Worm (Caenorhabditis elegans) whole organism, mixed stage, embryonic: ENCODE measurements around the gene C16C4.17.

Source experiments
- M03D4.4 ChIP-seq: sonication (generic microtip); optimal IDR thresholded peaks from 2 replicates; lab custom pipeline; 2017; ENCODE audit warnings: mild to moderate bottlenecking, missing genetic modification characterization, missing compliant biosample characterization
- ces-1 ChIP-seq: fragments of 150-350 bp; optimal IDR thresholded peaks from 2 replicates; lab custom pipeline; 2014; ENCODE audit warnings: missing biosample characterization, missing genetic modification reagents, missing genetic modification characterization
- elt-3 ChIP-seq: fragments of 150-350 bp; optimal IDR thresholded peaks from 2 replicates; lab custom pipeline; 2014; ENCODE audit warnings: missing biosample characterization, missing genetic modification characterization
- unc-62 ChIP-seq: fragments of 150-350 bp; optimal IDR thresholded peaks from 2 replicates; lab custom pipeline; 2014; ENCODE audit warnings: missing biosample characterization, missing genetic modification reagents, missing genetic modification characterization
- ztf-11 ChIP-seq: fragments of 150-350 bp; optimal IDR thresholded peaks from 2 replicates; lab custom pipeline; 2014; ENCODE audit warnings: missing biosample characterization, missing genetic modification characterization

ce11 chrII:1844552-1844951, 19.8 kb upstream of the C16C4.17 start:
- no peak for TF ChIP-seq ces-1 (GFP tag; lab: Kevin White, UChicago)
- TF ChIP-seq M03D4.4: no peak
- TF ChIP-seq ztf-11 (tag; lab: Kevin White, UChicago): no peak
- no peak for TF ChIP-seq unc-62
- TF ChIP-seq elt-3 (tag; lab: Kevin White, UChicago): no peak
